Worm (Caenorhabditis elegans): ENCODE results near the gene H04D03.6.

DNA sequence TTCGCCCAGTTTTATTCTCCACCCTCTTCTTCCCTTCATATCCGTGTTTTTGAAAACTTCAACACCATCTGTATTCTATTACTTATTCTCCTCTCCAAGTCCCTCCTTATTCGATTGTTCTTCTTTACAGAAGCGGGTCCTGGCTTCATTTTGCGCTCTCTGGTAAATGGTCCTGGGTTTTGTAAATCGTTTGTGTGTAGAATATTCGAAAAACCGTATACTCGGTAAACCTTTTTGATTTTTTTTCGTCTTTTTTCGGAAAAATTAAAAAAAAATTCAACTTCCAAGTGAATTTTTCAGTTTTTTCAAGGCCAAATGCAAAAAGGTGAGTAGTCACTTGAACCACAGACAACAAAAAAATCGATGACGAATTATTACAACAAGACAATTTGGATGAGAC, 36.3 kb upstream of the H04D03.6 start, which contains the start of gene D2045.9:
- no peak for TF ChIP-seq sptf-2 (GFP tag; optimal IDR thresholded peaks at IDR 0.05)
- no peak for TF ChIP-seq pha-4 (tag; optimal IDR thresholded peaks at IDR 0.05)
- no peak for TF ChIP-seq efl-1 (GFP tag; optimal IDR thresholded peaks at IDR 0.05)
- no peak for TF ChIP-seq ama-1 (optimal IDR thresholded peaks at IDR 0.05)
- no peak for TF ChIP-seq ama-1 (GFP tag; optimal IDR thresholded peaks at IDR 0.05)
- no peak for TF ChIP-seq rec-8 (tag; optimal IDR thresholded peaks at IDR 0.05)
- TF ChIP-seq F39B2.1 (GFP tag; IDR thresholded peaks at IDR 0.05), result no peak
- no peak for TF ChIP-seq D2030.7 (GFP tag; IDR thresholded peaks at IDR 0.05)
- TF ChIP-seq mcd-1 (GFP tag; IDR thresholded peaks at IDR 0.05), result no peak
- TF ChIP-seq nhr-179 (tag; optimal IDR thresholded peaks at IDR 0.05), result no peak
- no peak for TF ChIP-seq zim-3 (tag; optimal IDR thresholded peaks at IDR 0.05)
- TF ChIP-seq F23B12.7 (tag; optimal IDR thresholded peaks at IDR 0.05; ENCODE audit: insufficient read depth), result no peak

Measured in whole organism, young adult.